Worm (Caenorhabditis elegans): ENCODE data around the gene mua-3.

DNA sequence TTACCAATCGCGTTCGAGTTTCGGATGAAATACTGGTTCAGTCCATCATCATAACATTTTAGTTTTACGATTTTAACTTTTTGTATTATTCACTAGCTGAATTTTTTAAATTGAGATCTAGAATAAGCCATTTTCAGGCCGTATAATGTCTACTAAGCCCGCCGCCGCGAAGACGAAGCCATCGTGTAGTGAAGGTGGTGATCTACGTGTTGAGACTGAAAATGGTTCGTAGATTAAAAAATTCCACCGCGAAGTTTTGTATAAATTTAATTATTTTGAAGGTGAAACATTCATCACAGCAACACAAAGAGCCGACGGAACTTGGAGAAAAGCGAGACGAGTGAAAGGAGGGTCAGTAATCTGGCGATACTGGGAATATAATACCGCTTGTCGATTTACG is 49.2 kb downstream of the mua-3 start, which contains the start of gene T20G5.9:
- TF ChIP-seq dao-5 (tag; optimal IDR thresholded peaks at IDR 0.05) = no peak
- no peak for TF ChIP-seq W03F9.2 (tag; optimal IDR thresholded peaks at IDR 0.05)
